Worm (Caenorhabditis elegans) whole organism, mixed stage, embryonic: Measurements from ENCODE around the gene fbxa-112.
"Not testable (repeated sequence)": the region's sequence is repeated elsewhere in the genome, so short reads cannot be mapped to it uniquely, and the experiment has no call there.

Experiments
- M03D4.4 ChIP-seq: sonication (generic microtip); optimal IDR thresholded peaks from 2 replicates; lab custom pipeline; 2017; ENCODE audit warnings: mild to moderate bottlenecking, missing genetic modification characterization, missing compliant biosample characterization
- bed-3 ChIP-seq: fragments of 200-800 bp; sonication (Bioruptor generic); optimal IDR thresholded peaks from 3 replicates; lab custom pipeline; 2018; ENCODE audit warnings: mild to moderate bottlenecking, missing genetic modification characterization, moderate library complexity, missing compliant biosample characterization
- ceh-39 ChIP-seq: fragments of 150-350 bp; optimal IDR thresholded peaks from 2 replicates; lab custom pipeline; 2014; ENCODE audit warnings: missing biosample characterization, missing genetic modification characterization
- ceh-43 ChIP-seq: fragments of 200-800 bp; sonication (Bioruptor generic); optimal IDR thresholded peaks from 2 replicates; lab custom pipeline; 2018; ENCODE audit warnings: mild to moderate bottlenecking, missing genetic modification characterization, moderate library complexity, missing compliant biosample characterization
- ceh-83 ChIP-seq: fragments of 200-800 bp; sonication (Bioruptor generic); optimal IDR thresholded peaks from 2 replicates; lab custom pipeline; 2018; ENCODE audit warnings: mild to moderate bottlenecking, missing genetic modification characterization, missing compliant biosample characterization
- ces-1 ChIP-seq: fragments of 150-350 bp; optimal IDR thresholded peaks from 2 replicates; lab custom pipeline; 2014; ENCODE audit warnings: missing biosample characterization, missing genetic modification reagents, missing genetic modification characterization
- cnd-1 ChIP-seq: fragments of 200-800 bp; sonication (Bioruptor generic); optimal IDR thresholded peaks from 2 replicates; lab custom pipeline; 2018; ENCODE audit warnings: mild to moderate bottlenecking, missing genetic modification characterization, missing compliant biosample characterization
- drap-1 ChIP-seq: fragments of 200-800 bp; sonication (Bioruptor generic); optimal IDR thresholded peaks from 3 replicates; lab custom pipeline; 2018; ENCODE audit warnings: mild to moderate bottlenecking, missing genetic modification characterization, missing compliant biosample characterization
- elt-1 ChIP-seq: sonication (generic microtip); optimal IDR thresholded peaks from 2 replicates; lab custom pipeline; 2017; ENCODE audit warnings: missing genetic modification characterization, mild to moderate bottlenecking, missing compliant biosample characterization, antibody characterized with exemption, moderate library complexity, borderline replicate concordance; ENCODE audit not compliant: insufficient read depth
- elt-3 ChIP-seq: fragments of 150-350 bp; optimal IDR thresholded peaks from 2 replicates; lab custom pipeline; 2014; ENCODE audit warnings: missing biosample characterization, missing genetic modification characterization
- ham-2 ChIP-seq: fragments of 200-800 bp; sonication (Bioruptor generic); optimal IDR thresholded peaks from 2 replicates; lab custom pipeline; 2018; ENCODE audit warnings: mild to moderate bottlenecking, missing genetic modification characterization, missing compliant biosample characterization
- hlh-1 ChIP-seq: fragments of 150-350 bp; optimal IDR thresholded peaks from 2 replicates; lab custom pipeline; 2014; ENCODE audit warnings: missing biosample characterization, missing genetic modification reagents, missing genetic modification characterization
- lin-13 ChIP-seq: fragments of 150-350 bp; optimal IDR thresholded peaks from 2 replicates; lab custom pipeline; 2014; ENCODE audit warnings: missing biosample characterization, missing genetic modification characterization
- lin-32 ChIP-seq: fragments of 200-800 bp; sonication (Bioruptor generic); optimal IDR thresholded peaks from 2 replicates; lab custom pipeline; 2018; ENCODE audit warnings: mild to moderate bottlenecking, missing genetic modification characterization, missing compliant biosample characterization
- lsy-2 ChIP-seq: fragments of 150-350 bp; optimal IDR thresholded peaks from 2 replicates; lab custom pipeline; 2014; ENCODE audit warnings: missing biosample characterization, missing genetic modification characterization
- mab-5 ChIP-seq: fragments of 150-350 bp; optimal IDR thresholded peaks from 2 replicates; lab custom pipeline; 2014; ENCODE audit warnings: missing biosample characterization, missing genetic modification characterization
- mep-1 ChIP-seq: fragments of 150-350 bp; optimal IDR thresholded peaks from 2 replicates; lab custom pipeline; 2017; ENCODE audit warnings: missing biosample characterization, missing genetic modification reagents, missing genetic modification characterization, inconsistent platforms
- nhr-12 ChIP-seq: fragments of 150-350 bp; optimal IDR thresholded peaks from 2 replicates; lab custom pipeline; 2014; ENCODE audit warnings: missing biosample characterization, missing genetic modification characterization
- nhr-2 ChIP-seq: fragments of 150-350 bp; optimal IDR thresholded peaks from 2 replicates; lab custom pipeline; 2014; ENCODE audit warnings: missing biosample characterization, missing genetic modification characterization
- nhr-237 ChIP-seq: fragments of 150-350 bp; optimal IDR thresholded peaks from 2 replicates; lab custom pipeline; 2014; ENCODE audit warnings: missing biosample characterization, missing genetic modification characterization
- nhr-76 ChIP-seq: sonication (generic microtip); optimal IDR thresholded peaks from 2 replicates; lab custom pipeline; 2017; ENCODE audit warnings: missing biosample characterization, missing genetic modification characterization
- pha-4 ChIP-seq: fragments of 150-350 bp; optimal IDR thresholded peaks from 2 replicates; lab custom pipeline; 2018; ENCODE audit warnings: missing biosample characterization, missing genetic modification reagents, missing genetic modification characterization
- sem-2 ChIP-seq: fragments of 200-800 bp; sonication (Bioruptor generic); optimal IDR thresholded peaks from 2 replicates; lab custom pipeline; 2018; ENCODE audit warnings: mild to moderate bottlenecking, missing genetic modification characterization, missing compliant biosample characterization
- snpc-4 ChIP-seq: fragments of 150-350 bp; optimal IDR thresholded peaks from 2 replicates; lab custom pipeline; 2014; ENCODE audit warnings: missing biosample characterization, missing genetic modification characterization
- sptf-1 ChIP-seq: sonication (generic microtip); optimal IDR thresholded peaks from 2 replicates; lab custom pipeline; 2017; ENCODE audit warnings: mild to moderate bottlenecking, missing genetic modification characterization, moderate library complexity, missing compliant biosample characterization
- tbx-8 ChIP-seq: fragments of 200-800 bp; sonication (Bioruptor generic); optimal IDR thresholded peaks from 2 replicates; lab custom pipeline; 2018; ENCODE audit warnings: mild to moderate bottlenecking, missing genetic modification characterization, moderate library complexity, missing compliant biosample characterization
- unc-120 ChIP-seq: sonication (generic microtip); optimal IDR thresholded peaks from 2 replicates; lab custom pipeline; 2017; ENCODE audit warnings: missing genetic modification characterization, missing compliant biosample characterization; ENCODE audit not compliant: poor library complexity, severe bottlenecking
- unc-39 ChIP-seq: fragments of 150-350 bp; optimal IDR thresholded peaks from 2 replicates; lab custom pipeline; 2014; ENCODE audit warnings: missing biosample characterization, missing genetic modification characterization
- unc-62 ChIP-seq: fragments of 150-350 bp; optimal IDR thresholded peaks from 2 replicates; lab custom pipeline; 2014; ENCODE audit warnings: missing biosample characterization, missing genetic modification reagents, missing genetic modification characterization

Gene fbxa-112

DNA sequence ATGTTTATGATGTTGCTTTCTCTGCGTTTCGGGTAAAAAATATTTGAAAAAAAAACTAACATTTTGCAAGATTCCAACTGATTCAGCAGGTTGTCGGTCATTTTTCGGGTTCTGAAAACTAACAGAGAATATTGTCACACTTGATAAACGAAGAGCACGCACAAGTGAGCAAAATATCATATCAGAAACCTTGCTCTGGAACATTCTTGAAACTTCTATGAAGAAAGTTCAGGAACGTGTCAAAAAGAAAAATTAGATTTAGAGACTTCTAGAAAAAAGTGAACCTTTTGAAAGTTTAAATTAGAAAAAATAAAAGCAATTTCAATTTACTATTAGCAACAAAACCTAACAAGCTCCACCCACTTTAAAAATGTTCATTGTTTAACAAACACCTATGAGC lies at the start of gene fbxa-112:
Gene fbxa-112, minus strand, starts transcription at position 101 of the 400 bp plus-strand sequence.
- TF ChIP-seq nhr-2; pha-4; nhr-76 (tag; lab: Kevin White, UChicago): not testable (repeated sequence)
- TF ChIP-seq, all 35 proteins: peak for 0; not testable (repeated sequence) for 35

DNA sequence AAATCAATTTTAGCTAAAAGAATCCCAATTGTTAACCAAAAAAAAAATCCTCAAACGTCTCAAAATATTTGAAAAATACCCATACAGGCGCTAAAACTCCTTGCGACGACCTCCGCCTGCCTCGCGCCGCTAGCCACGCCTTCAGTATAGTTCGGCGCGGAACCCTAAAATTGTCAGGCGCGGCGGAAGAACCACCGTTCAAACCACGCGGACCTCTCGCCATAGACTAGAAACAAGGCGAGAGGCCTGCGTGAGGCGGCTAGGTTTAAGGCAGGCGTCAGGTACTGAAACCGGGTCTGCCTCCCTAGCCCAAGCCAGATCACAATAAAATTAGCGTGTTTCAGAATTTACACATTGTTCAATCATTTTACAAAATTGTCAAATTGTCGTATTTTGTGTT lies 44.5 kb upstream of the fbxa-112 start:
- TF ChIP-seq lin-13 (tag; lab: Kevin White, UChicago): no peak
- TF ChIP-seq ceh-39 (tag; lab: Kevin White, UChicago): no peak
- no peak for TF ChIP-seq nhr-12 (tag; lab: Kevin White, UChicago)
- TF ChIP-seq snpc-4 (tag; lab: Kevin White, UChicago): no peak
- no peak for TF ChIP-seq mep-1
- no peak for TF ChIP-seq bed-3 (GFP tag; lab: Kevin White, UChicago)
- TF ChIP-seq ces-1 (GFP tag; lab: Kevin White, UChicago): no peak
- no peak for TF ChIP-seq ham-2 (GFP tag; lab: Kevin White, UChicago)
- no peak for TF ChIP-seq unc-62 (GFP tag; lab: Kevin White, UChicago)
- no peak for TF ChIP-seq cnd-1 (tag; lab: Kevin White, UChicago)
- no peak for TF ChIP-seq hlh-1 (tag; lab: Kevin White, UChicago)
- no peak for TF ChIP-seq lin-32 (GFP tag; lab: Kevin White, UChicago)

DNA sequence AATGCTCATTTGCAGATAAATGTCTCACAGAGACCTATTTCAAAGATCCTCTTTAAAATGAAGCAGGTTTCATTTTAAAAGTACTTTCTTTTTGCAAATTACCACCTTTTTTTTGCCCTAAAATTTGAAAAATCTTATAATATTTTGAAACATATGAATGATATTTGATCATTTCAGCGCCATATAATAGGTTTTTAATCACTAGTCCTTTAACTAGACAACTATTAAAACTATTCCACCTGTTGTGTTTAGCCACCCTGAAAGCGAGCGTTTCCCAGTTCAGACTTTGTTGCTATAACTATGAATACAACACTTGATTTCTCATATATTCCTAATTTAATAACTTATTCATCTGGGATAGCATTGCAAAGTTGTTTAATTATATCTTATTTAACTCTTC lies 43.8 kb upstream of the fbxa-112 start, which contains the start of gene srz-95:
Gene srz-95, plus strand, starts transcription at position 301 of the 400 bp plus-strand sequence.
- no peak for TF ChIP-seq elt-1 (tag; lab: Kevin White, UChicago)
- no peak for TF ChIP-seq unc-39 (tag; lab: Kevin White, UChicago)
- TF ChIP-seq cnd-1 (tag; lab: Kevin White, UChicago): no peak

DNA sequence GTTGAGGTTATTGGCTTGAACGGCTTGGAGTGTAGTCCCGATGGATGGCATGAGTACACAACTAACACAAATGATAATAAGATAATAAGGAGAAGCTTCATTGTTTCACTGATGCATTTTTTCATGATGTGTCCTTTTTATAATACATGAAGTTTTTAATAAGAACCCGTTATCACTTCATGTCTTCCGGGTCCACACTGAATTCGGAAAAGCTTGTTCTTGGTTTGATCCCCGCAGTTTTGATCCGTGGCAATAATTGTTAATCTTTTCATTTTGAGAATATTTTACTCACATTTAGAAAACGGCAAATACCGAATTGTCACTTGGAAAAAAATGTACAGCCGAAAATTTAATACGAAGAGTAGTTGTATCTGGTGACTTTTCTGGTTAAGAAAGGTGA lies 40.7 kb upstream of the fbxa-112 start, which contains the start of gene Y102A5C.27:
Gene Y102A5C.27, minus strand, starts transcription at position 101 of the 400 bp plus-strand sequence.
- TF ChIP-seq cnd-1 (tag; lab: Kevin White, UChicago) (no peak), lin-13 (tag; lab: Kevin White, UChicago) (no peak), lsy-2 (tag; lab: Kevin White, UChicago) (no peak), mab-5 (tag; lab: Kevin White, UChicago) (no peak), unc-62 (GFP tag; lab: Kevin White, UChicago) (no peak), nhr-76 (tag; lab: Kevin White, UChicago) (no peak), snpc-4 (tag; lab: Kevin White, UChicago) (no peak), M03D4.4 (tag; lab: Kevin White, UChicago) (no peak), ces-1 (GFP tag; lab: Kevin White, UChicago) (no peak), unc-39 (tag; lab: Kevin White, UChicago) (no peak)

DNA sequence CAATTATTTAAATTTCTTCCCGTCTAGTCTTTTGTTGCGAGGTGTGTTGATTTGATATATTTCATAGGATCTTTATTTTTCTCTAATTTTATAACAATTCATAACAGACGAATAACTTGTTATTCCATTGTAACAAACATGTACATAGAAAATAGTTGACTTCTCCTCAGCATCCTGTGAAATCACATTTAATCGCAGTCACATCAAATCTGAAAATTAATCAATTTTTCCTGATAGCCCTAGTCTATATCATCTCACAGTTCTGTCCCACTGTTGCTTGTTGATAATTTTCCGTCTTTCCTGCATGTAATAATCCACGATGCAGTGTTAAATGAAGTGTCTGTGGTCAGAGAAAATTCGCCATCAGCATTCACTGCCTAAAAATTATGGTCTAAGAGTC lies 39.9 kb upstream of the fbxa-112 start:
- no peak for TF ChIP-seq ceh-39 (tag; lab: Kevin White, UChicago)
- TF ChIP-seq elt-3 (tag; lab: Kevin White, UChicago): no peak
- no peak for TF ChIP-seq sptf-1 (tag; lab: Kevin White, UChicago)
- TF ChIP-seq ceh-83: no peak
- no peak for TF ChIP-seq nhr-237
- no peak for TF ChIP-seq sem-2 (GFP tag; lab: Kevin White, UChicago)

DNA sequence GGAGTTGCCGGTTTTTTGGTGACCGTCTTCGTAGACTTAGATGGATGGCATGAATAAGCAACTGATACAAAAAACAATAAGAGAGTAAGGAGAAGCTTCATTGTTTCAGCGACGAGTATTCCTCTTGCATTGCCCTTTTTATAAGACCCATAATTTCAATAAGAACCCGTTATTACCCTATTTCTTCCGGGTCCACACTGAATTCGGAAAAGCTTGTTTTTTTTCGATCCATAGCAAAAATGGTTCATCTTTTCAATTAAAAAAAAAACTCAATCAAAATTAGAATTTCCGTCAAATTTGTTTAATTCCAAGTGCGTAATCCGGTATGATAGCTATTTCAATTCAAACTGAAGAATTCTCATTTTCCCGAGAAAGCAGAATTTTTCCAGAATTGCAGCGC lies 39.1 kb upstream of the fbxa-112 start, which contains the start of gene Y102A5C.40:
Gene Y102A5C.40, minus strand, starts transcription at position 101 of the 400 bp plus-strand sequence.
- TF ChIP-seq bed-3 (GFP tag; lab: Kevin White, UChicago) (no peak), ceh-43 (GFP tag; lab: Kevin White, UChicago) (no peak), ceh-83 (no peak), ham-2 (GFP tag; lab: Kevin White, UChicago) (no peak), cnd-1 (tag; lab: Kevin White, UChicago) (no peak), tbx-8 (GFP tag; lab: Kevin White, UChicago) (no peak), pha-4 (no peak), nhr-76 (tag; lab: Kevin White, UChicago) (no peak), drap-1 (GFP tag; lab: Kevin White, UChicago) (no peak), nhr-12 (tag; lab: Kevin White, UChicago) (no peak), lin-13 (tag; lab: Kevin White, UChicago) (no peak), unc-120 (tag; lab: Kevin White, UChicago) (no peak), snpc-4 (tag; lab: Kevin White, UChicago) (no peak)
